Worm (Caenorhabditis elegans) whole organism, L1 larva: ENCODE data around the gene C39D10.7.

Experiments
- C04F5.9 ChIP-seq: sonication (generic microtip); optimal IDR thresholded peaks from 2 replicates; lab custom pipeline; 2016; ENCODE audit warnings: missing genetic modification characterization, missing compliant biosample characterization
- C16A3.4 ChIP-seq: fragments of 150-350 bp; optimal IDR thresholded peaks from 2 replicates; lab custom pipeline; 2014; ENCODE audit warnings: missing biosample characterization, missing genetic modification characterization
- C34B4.2 ChIP-seq: sonication (generic microtip); optimal IDR thresholded peaks from 2 replicates; lab custom pipeline; 2017; ENCODE audit warnings: mild to moderate bottlenecking, missing genetic modification characterization, missing compliant biosample characterization
- blmp-1 ChIP-seq: fragments of 150-350 bp; optimal IDR thresholded peaks from 2 replicates; lab custom pipeline; 2014; ENCODE audit warnings: missing biosample characterization, missing genetic modification characterization
- ceh-63 ChIP-seq: fragments of 200-800 bp; sonication (Bioruptor generic); optimal IDR thresholded peaks from 2 replicates; lab custom pipeline; 2018; ENCODE audit warnings: mild to moderate bottlenecking, missing genetic modification characterization, missing compliant biosample characterization
- ceh-82 ChIP-seq, 3 experiments: fragments of 150-350 bp in 1 of 3; sonication (generic microtip) in 2 of 3; optimal IDR thresholded peaks; 2 replicates each; lab custom pipeline; 2014 to 2017; ENCODE audit warnings: missing biosample characterization in 3 of 3, missing genetic modification characterization in 3 of 3
- ceh-90 ChIP-seq: sonication (generic microtip); optimal IDR thresholded peaks from 2 replicates; lab custom pipeline; 2016; ENCODE audit warnings: missing genetic modification characterization, missing compliant biosample characterization
- dsc-1 ChIP-seq: sonication (generic microtip); optimal IDR thresholded peaks from 2 replicates; lab custom pipeline; 2016; ENCODE audit warnings: mild to moderate bottlenecking, missing genetic modification characterization, missing compliant biosample characterization
- elt-2 ChIP-seq: sonication (generic microtip); optimal IDR thresholded peaks from 2 replicates; lab custom pipeline; 2016; ENCODE audit warnings: missing genetic modification characterization, mild to moderate bottlenecking, inconsistent platforms, missing compliant biosample characterization, missing genetic modification reagents
- fkh-4 ChIP-seq: sonication (generic microtip); optimal IDR thresholded peaks from 2 replicates; lab custom pipeline; 2016; ENCODE audit warnings: missing compliant biosample characterization, missing genetic modification characterization, borderline replicate concordance
- fkh-8 ChIP-seq: sonication (generic microtip); optimal IDR thresholded peaks from 2 replicates; lab custom pipeline; 2016; ENCODE audit warnings: mild to moderate bottlenecking, missing genetic modification characterization, missing compliant biosample characterization
- isw-1 ChIP-seq: fragments of 200-800 bp; sonication (Bioruptor generic); IDR thresholded peaks from 2 replicates; pipeline ENCODE4 v1.3.6; 2022; ENCODE audit warnings: missing genetic modification characterization, missing compliant biosample characterization
- lin-35 ChIP-seq, 2 experiments: fragments of 150-350 bp; optimal IDR thresholded peaks; 2 replicates each; lab custom pipeline; 2014; ENCODE audit warnings: missing biosample characterization in 2 of 2, missing genetic modification characterization in 2 of 2, missing genetic modification reagents in 2 of 2
- lir-3 ChIP-seq: sonication (generic microtip); optimal IDR thresholded peaks from 2 replicates; lab custom pipeline; 2016; ENCODE audit warnings: mild to moderate bottlenecking, missing genetic modification characterization, moderate library complexity, missing compliant biosample characterization; ENCODE audit not compliant: poor library complexity
- lsy-2 ChIP-seq, 2 experiments: fragments of 150-350 bp; optimal IDR thresholded peaks; 2 replicates each; lab custom pipeline; 2014; ENCODE audit warnings: missing biosample characterization in 2 of 2, missing genetic modification characterization in 2 of 2
- mdl-1 ChIP-seq, 2 experiments: fragments of 150-350 bp; optimal IDR thresholded peaks; 2 replicates each; lab custom pipeline; 2014 to 2017; ENCODE audit warnings: missing biosample characterization in 2 of 2, missing genetic modification characterization in 2 of 2, inconsistent platforms in 1 of 2
- mef-2 ChIP-seq: fragments of 150-350 bp; optimal IDR thresholded peaks from 2 replicates; lab custom pipeline; 2014; ENCODE audit warnings: missing biosample characterization, missing genetic modification characterization
- nhr-11 ChIP-seq: fragments of 150-350 bp; optimal IDR thresholded peaks from 2 replicates; lab custom pipeline; 2014; ENCODE audit warnings: missing biosample characterization, missing genetic modification characterization
- nhr-19 ChIP-seq: fragments of 200-800 bp; sonication (Bioruptor generic); conservative IDR thresholded peaks from 2 replicates; pipeline ENCODE4 v1.3.6; 2022; ENCODE audit warnings: missing genetic modification characterization, missing compliant biosample characterization
- nhr-20 ChIP-seq: sonication (generic microtip); optimal IDR thresholded peaks from 2 replicates; lab custom pipeline; 2016; ENCODE audit warnings: mild to moderate bottlenecking, missing genetic modification characterization, missing compliant biosample characterization
- nhr-237 ChIP-seq: fragments of 150-350 bp; optimal IDR thresholded peaks from 2 replicates; lab custom pipeline; 2014; ENCODE audit warnings: missing biosample characterization, missing genetic modification characterization
- nhr-47 ChIP-seq: sonication (generic microtip); optimal IDR thresholded peaks from 2 replicates; lab custom pipeline; 2016; ENCODE audit warnings: mild to moderate bottlenecking, missing genetic modification characterization, moderate library complexity, missing compliant biosample characterization
- nhr-71 ChIP-seq: sonication (generic microtip); optimal IDR thresholded peaks from 2 replicates; lab custom pipeline; 2016; ENCODE audit warnings: mild to moderate bottlenecking, missing genetic modification characterization, moderate library complexity, missing compliant biosample characterization
- nhr-77 ChIP-seq: fragments of 150-350 bp; optimal IDR thresholded peaks from 2 replicates; lab custom pipeline; 2014; ENCODE audit warnings: missing biosample characterization, missing genetic modification characterization
- nhr-85 ChIP-seq: sonication (generic microtip); peaks from one replicate; lab custom pipeline; 2016; ENCODE audit warnings: missing genetic modification characterization, inconsistent platforms, missing compliant biosample characterization
- nhr-90 ChIP-seq: sonication (generic microtip); optimal IDR thresholded peaks from 2 replicates; lab custom pipeline; 2016; ENCODE audit warnings: mild to moderate bottlenecking, missing genetic modification characterization, missing compliant biosample characterization; ENCODE audit not compliant: poor library complexity
- pax-3 ChIP-seq: fragments of 200-800 bp; sonication (Bioruptor generic); optimal IDR thresholded peaks from 2 replicates; lab custom pipeline; 2018; ENCODE audit warnings: mild to moderate bottlenecking, missing genetic modification characterization, moderate library complexity, missing compliant biosample characterization
- rnt-1 ChIP-seq: sonication (generic microtip); optimal IDR thresholded peaks from 2 replicates; lab custom pipeline; 2016; ENCODE audit warnings: mild to moderate bottlenecking, missing genetic modification characterization, moderate library complexity, missing compliant biosample characterization
- snpc-4 ChIP-seq: fragments of 150-350 bp; optimal IDR thresholded peaks from 2 replicates; lab custom pipeline; 2014; ENCODE audit warnings: missing biosample characterization, missing genetic modification characterization
- snu-23 ChIP-seq: sonication (generic microtip); optimal IDR thresholded peaks from 2 replicates; lab custom pipeline; 2016; ENCODE audit warnings: missing genetic modification characterization, missing compliant biosample characterization
- sup-37 ChIP-seq: fragments of 200-800 bp; sonication (Bioruptor generic); optimal IDR thresholded peaks from 2 replicates; lab custom pipeline; 2018; ENCODE audit warnings: mild to moderate bottlenecking, missing genetic modification characterization, missing compliant biosample characterization
- tlp-1 ChIP-seq: fragments of 150-350 bp; optimal IDR thresholded peaks from 2 replicates; lab custom pipeline; 2014; ENCODE audit warnings: missing biosample characterization, missing genetic modification characterization
- unc-62 ChIP-seq: fragments of 150-350 bp; optimal IDR thresholded peaks from 2 replicates; lab custom pipeline; 2014; ENCODE audit warnings: missing biosample characterization, missing genetic modification reagents, missing genetic modification characterization
- zag-1 ChIP-seq: fragments of 150-350 bp; optimal IDR thresholded peaks from 2 replicates; lab custom pipeline; 2014; ENCODE audit warnings: missing biosample characterization, missing genetic modification characterization

Gene C39D10.7

DNA sequence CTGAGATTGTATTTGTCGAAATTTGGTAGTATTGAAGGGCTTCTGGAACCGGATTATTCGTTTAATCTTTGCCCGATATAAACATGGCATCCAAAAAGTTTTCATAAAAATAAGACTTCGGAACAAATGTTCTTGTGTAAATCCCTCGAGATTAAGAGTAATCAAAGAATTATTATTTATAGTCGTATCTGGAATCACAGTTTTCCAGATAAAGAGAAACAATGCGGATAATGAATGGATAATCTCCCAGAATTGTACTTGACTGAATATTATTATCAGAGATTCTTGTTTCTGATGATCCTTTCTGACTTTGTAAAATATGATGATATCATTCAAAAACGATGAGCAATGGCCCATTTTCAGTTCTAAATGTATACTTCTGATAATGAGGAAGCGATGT, 7.4 kb upstream of the C39D10.7 start:
- peak; percentile 56 for TF ChIP-seq fkh-8 (tag; lab: Kevin White, UChicago)
- no peak for TF ChIP-seq lin-35 (GFP tag; optimal IDR thresholded peaks at IDR 0.05; lab: Kevin White, UChicago)
- TF ChIP-seq nhr-71 (tag; lab: Kevin White, UChicago): peak; percentile 16
- TF ChIP-seq pax-3 (tag; lab: Kevin White, UChicago): peak; percentile 23
- TF ChIP-seq dsc-1 (tag; lab: Kevin White, UChicago): peak; percentile 58

ce11 chrX:7916076-7916475, 2.3 kb upstream of the C39D10.7 start:
- peak; percentile 56 for TF ChIP-seq fkh-8 (tag; lab: Kevin White, UChicago)
- no peak for TF ChIP-seq nhr-20 (tag; lab: Kevin White, UChicago)
- TF ChIP-seq blmp-1 (tag; lab: Kevin White, UChicago): peak; percentile 78

DNA sequence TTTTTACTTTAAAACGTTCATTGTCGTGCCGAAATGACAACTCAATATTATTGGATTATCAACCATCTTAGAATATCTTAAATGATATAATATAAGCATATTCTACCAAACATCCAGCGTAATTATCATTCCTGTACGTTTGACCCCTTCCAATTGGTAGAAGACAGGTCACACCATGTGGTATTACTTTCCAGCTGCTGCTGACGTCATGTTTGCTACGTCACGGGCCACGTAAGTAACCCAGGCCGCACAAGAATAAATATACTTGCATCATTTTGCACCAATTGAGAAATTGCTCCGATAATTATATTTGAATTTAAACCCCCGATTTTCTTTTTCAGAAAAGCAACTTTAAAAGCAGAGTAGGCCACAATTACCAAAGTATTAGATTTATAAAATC, 1.9 kb upstream of the C39D10.7 start:
- TF ChIP-seq mef-2 (tag; lab: Kevin White, UChicago): no peak

DNA sequence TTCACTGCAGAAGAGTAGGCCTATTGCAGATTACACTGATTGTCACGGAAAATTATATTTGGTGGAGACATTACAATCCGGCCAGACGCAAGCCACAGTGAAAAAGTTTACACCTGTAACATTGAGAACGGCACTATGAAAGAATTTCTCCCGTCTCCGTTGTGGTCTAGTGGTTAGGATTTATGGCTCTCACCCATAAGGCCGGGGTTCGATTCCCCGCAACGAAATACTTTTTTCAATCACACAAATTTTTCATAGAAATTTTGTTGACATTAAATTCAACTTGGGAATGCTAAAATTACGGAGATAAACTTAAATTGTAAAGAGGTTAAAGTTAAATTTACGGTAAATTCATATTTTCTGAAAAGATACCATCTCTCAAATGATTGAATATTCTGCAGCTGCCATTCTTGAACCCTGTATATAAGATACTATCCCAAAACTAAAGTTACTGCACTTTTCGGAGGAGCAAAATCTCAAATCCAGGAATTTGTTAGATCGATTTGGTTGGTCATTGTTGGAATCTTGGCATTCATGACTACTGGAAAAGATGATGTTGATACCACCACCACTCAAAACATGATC, 7.2 kb downstream of the C39D10.7 start, which contains the start of gene C39D10.1:
Gene C39D10.1 (plus strand): TSS at position 535 of the 585 bp plus-strand sequence.
- TF ChIP-seq C16A3.4: peak; percentile 32
- peak; percentile 24 for TF ChIP-seq nhr-90 (tag; lab: Kevin White, UChicago)
- no peak for TF ChIP-seq lsy-2 (tag; optimal IDR thresholded peaks at IDR 0.05; lab: Kevin White, UChicago)
- TF ChIP-seq nhr-19 (GFP tag; lab: Robert Waterston, UW): 0 out of 2 replicates have a peak, but pooled peaks have one; percentile 10
- TF ChIP-seq nhr-47 (tag; lab: Kevin White, UChicago): no peak
- TF ChIP-seq snu-23 (GFP tag; lab: Kevin White, UChicago): peak; percentile 41
- TF ChIP-seq nhr-77: peak; percentile 12
- no peak for TF ChIP-seq ceh-82 (tag; optimal IDR thresholded peaks at IDR 0.05; lab: Kevin White, UChicago)
- TF ChIP-seq lir-3 (tag; lab: Kevin White, UChicago): peak; percentile 0
- peak; percentile 44 for TF ChIP-seq rnt-1 (tag; lab: Kevin White, UChicago)
- no peak for TF ChIP-seq C34B4.2 (tag; lab: Kevin White, UChicago)
- TF ChIP-seq lin-35 (GFP tag; optimal IDR thresholded peaks at IDR 0.05; lab: Kevin White, UChicago): peak in 1 of 2 experiments; percentile 6
- TF ChIP-seq sup-37: no peak
- no peak for TF ChIP-seq fkh-4 (tag; lab: Kevin White, UChicago)

DNA sequence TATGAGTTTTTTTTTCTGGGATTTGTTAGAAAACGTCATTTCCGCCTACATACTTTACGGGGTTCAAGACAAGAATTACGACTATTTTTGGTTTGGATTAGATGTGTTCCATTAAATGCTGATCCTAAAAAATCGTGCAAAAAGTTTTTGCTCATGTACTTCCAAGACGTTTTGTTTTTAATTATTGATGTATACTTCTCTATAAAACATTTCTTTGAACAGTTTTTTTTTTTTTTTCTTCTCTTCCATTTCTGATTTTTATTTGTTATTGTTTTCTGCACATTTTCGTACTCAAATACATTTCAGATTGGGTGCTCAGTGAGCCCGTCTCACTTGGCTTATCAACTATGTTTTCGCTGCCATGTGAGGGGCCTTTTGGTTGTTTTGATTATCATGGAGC, 10.8 kb downstream of the C39D10.7 start, which contains the start of gene C39D10.11:
Gene C39D10.11 (plus strand): TSS at position 301 of the 400 bp plus-strand sequence.
- TF ChIP-seq snpc-4 (tag; lab: Kevin White, UChicago): no peak
- TF ChIP-seq unc-62 (GFP tag; lab: Kevin White, UChicago): no peak
- no peak for TF ChIP-seq mef-2 (tag; lab: Kevin White, UChicago)
- no peak for TF ChIP-seq nhr-19 (GFP tag; lab: Robert Waterston, UW)
- no peak for TF ChIP-seq nhr-85 (tag; lab: Kevin White, UChicago)

ce11 chrX:7901840-7902239, 11.9 kb downstream of the C39D10.7 start:
- TF ChIP-seq nhr-237 (tag; lab: Kevin White, UChicago) (no peak), elt-2 (tag; lab: Kevin White, UChicago) (peak; percentile 49), zag-1 (tag; lab: Kevin White, UChicago) (no peak), C16A3.4 (no peak), ceh-82 (tag; optimal IDR thresholded peaks at IDR 0.05; lab: Kevin White, UChicago) (no peak), C04F5.9 (tag; lab: Kevin White, UChicago) (no peak), tlp-1 (tag; lab: Kevin White, UChicago) (no peak), ceh-90 (no peak), unc-62 (GFP tag; lab: Kevin White, UChicago) (no peak), nhr-19 (GFP tag; lab: Robert Waterston, UW) (no peak), nhr-11 (tag; lab: Kevin White, UChicago) (no peak), lin-35 (GFP tag; optimal IDR thresholded peaks at IDR 0.05; lab: Kevin White, UChicago) (peak in 1 of 2 experiments; percentile 5), mdl-1 (tag; optimal IDR thresholded peaks at IDR 0.05; lab: Kevin White, UChicago) (no peak), isw-1 (GFP tag; lab: Robert Waterston, UW) (no peak), ceh-63 (GFP tag; lab: Kevin White, UChicago) (no peak)
